Worm (Caenorhabditis elegans) whole organism, late embryonic: ENCODE results near the gene ari-2.

ENCODE experiments used
- K02D7.2 ChIP-seq: sonication (generic microtip); optimal IDR thresholded peaks from 2 replicates; lab custom pipeline; 2017; ENCODE audit warnings: mild to moderate bottlenecking, missing genetic modification characterization, missing compliant biosample characterization
- T23F11.4 ChIP-seq: fragments of 200-800 bp; sonication (Bioruptor generic); optimal IDR thresholded peaks from 2 replicates; lab custom pipeline; 2018; ENCODE audit warnings: mild to moderate bottlenecking, missing genetic modification characterization, missing compliant biosample characterization
- fkh-6 ChIP-seq: sonication (generic microtip); optimal IDR thresholded peaks from 2 replicates; lab custom pipeline; 2016; ENCODE audit warnings: missing genetic modification characterization, missing compliant biosample characterization
- pha-4 ChIP-seq: fragments of 150-350 bp; optimal IDR thresholded peaks from 2 replicates; lab custom pipeline; 2018; ENCODE audit warnings: missing biosample characterization, missing genetic modification reagents, missing genetic modification characterization

ce11 chrIV:5544609-5545214 lies 6.2 kb upstream of the ari-2 start, which contains the start of gene cec-6:
- TF ChIP-seq K02D7.2 (tag; lab: Kevin White, UChicago) = no peak
- no peak for TF ChIP-seq fkh-6 (tag; lab: Kevin White, UChicago)
- TF ChIP-seq pha-4 = no peak
- no peak for TF ChIP-seq T23F11.4 (GFP tag; lab: Kevin White, UChicago)
